Worm (Caenorhabditis elegans) whole organism, midembryonic: ENCODE measurements around the gene F20G2.5.

ENCODE experiments used
- flt-1 ChIP-seq: fragments of 200-800 bp; sonication (Bioruptor generic); IDR thresholded peaks from 2 replicates; pipeline ENCODE4 v1.3.6; 2022; ENCODE audit warnings: missing genetic modification characterization, missing compliant biosample characterization
- ref-1 ChIP-seq: fragments of 200-800 bp; sonication (Bioruptor generic); conservative IDR thresholded peaks from 2 replicates; pipeline ENCODE4 v1.3.6; 2022; ENCODE audit warnings: missing genetic modification reagents, missing genetic modification characterization, missing compliant biosample characterization
- ztf-23 ChIP-seq: fragments of 200-800 bp; sonication (Bioruptor generic); IDR thresholded peaks from 2 replicates; pipeline ENCODE4 v1.3.6; 2022; ENCODE audit warnings: missing genetic modification reagents, missing genetic modification characterization, missing compliant biosample characterization
- ztf-29 ChIP-seq: fragments of 200-800 bp; sonication (Bioruptor generic); IDR thresholded peaks from 2 replicates; pipeline ENCODE4 v1.3.6; 2022; ENCODE audit warnings: missing genetic modification reagents, missing genetic modification characterization, missing compliant biosample characterization

- TF ChIP-seq ztf-29 (GFP tag; lab: Robert Waterston, UW) (no peak), flt-1 (GFP tag; lab: Robert Waterston, UW) (no peak), ztf-23 (GFP tag; lab: Robert Waterston, UW) (no peak), ref-1 (no peak)
These were observed 19.2 kb downstream of the F20G2.5 start for ce11 chrV:13790557-13790956.
